Worm (Caenorhabditis elegans) whole organism, early embryonic: ENCODE measurements around the gene pho-10.

ENCODE experiments used
- B0310.2 ChIP-seq: sonication (generic microtip); optimal IDR thresholded peaks from 2 replicates; lab custom pipeline; 2016; ENCODE audit warnings: mild to moderate bottlenecking, missing genetic modification characterization, missing compliant biosample characterization
- ets-7 ChIP-seq: sonication (generic microtip); optimal IDR thresholded peaks from 2 replicates; lab custom pipeline; 2016; ENCODE audit warnings: missing genotype, missing genetic modification characterization, missing compliant biosample characterization
- hnd-1 ChIP-seq: sonication (generic microtip); optimal IDR thresholded peaks from 2 replicates; lab custom pipeline; 2016; ENCODE audit warnings: missing genetic modification characterization, missing compliant biosample characterization

ce11 chrII:9963808-9964207, 43.4 kb upstream of the pho-10 start:
- no peak for TF ChIP-seq hnd-1
- no peak for TF ChIP-seq ets-7 (tag; lab: Kevin White, UChicago)
- no peak for TF ChIP-seq B0310.2 (tag; lab: Kevin White, UChicago)
